Worm (Caenorhabditis elegans) whole organism, young adult: ENCODE measurements around the gene F25G6.1.

Experiments used
- B0019.2 ChIP-seq: fragments of 200-800 bp; sonication (Bioruptor generic); conservative IDR thresholded peaks from 2 replicates; pipeline ENCODE4 v1.3.6; 2022; ENCODE audit warnings: missing genetic modification reagents, missing genetic modification characterization, missing compliant biosample characterization
- B0261.1 ChIP-seq: sonication (generic microtip); optimal IDR thresholded peaks from 2 replicates; lab custom pipeline; 2016; ENCODE audit warnings: mild to moderate bottlenecking, missing genetic modification characterization, moderate library complexity, missing compliant biosample characterization
- B0336.3 ChIP-seq: fragments of 200-800 bp; sonication (Bioruptor generic); IDR thresholded peaks from 2 replicates; pipeline ENCODE4 v1.3.6; 2022; ENCODE audit warnings: missing genetic modification characterization, missing compliant biosample characterization
- C17E4.6 ChIP-seq: fragments of 200-800 bp; sonication (Bioruptor generic); IDR thresholded peaks from 2 replicates; pipeline ENCODE4 v1.3.6; 2022; ENCODE audit warnings: missing genetic modification reagents, missing genetic modification characterization, missing compliant biosample characterization
- F57A8.1 ChIP-seq: fragments of 200-800 bp; sonication (Bioruptor generic); optimal IDR thresholded peaks from 2 replicates; lab custom pipeline; 2018; ENCODE audit warnings: mild to moderate bottlenecking, missing genetic modification characterization, moderate library complexity, missing compliant biosample characterization
- T07F8.4 ChIP-seq: sonication (generic microtip); optimal IDR thresholded peaks from 2 replicates; lab custom pipeline; 2016; ENCODE audit warnings: mild to moderate bottlenecking, missing genetic modification characterization, moderate library complexity, missing compliant biosample characterization
- T26A5.8 ChIP-seq: sonication (generic microtip); optimal IDR thresholded peaks from 2 replicates; lab custom pipeline; 2016; ENCODE audit warnings: missing genetic modification characterization, missing compliant biosample characterization
- Y53F4B.3 ChIP-seq: fragments of 200-800 bp; sonication (Bioruptor generic); IDR thresholded peaks from 2 replicates; pipeline ENCODE4 v1.3.6; 2022; ENCODE audit warnings: missing genetic modification reagents, missing genetic modification characterization, missing compliant biosample characterization
- Y56A3A.18 ChIP-seq: fragments of 200-800 bp; sonication (Bioruptor generic); IDR thresholded peaks from 2 replicates; pipeline ENCODE4 v1.3.6; 2022; ENCODE audit warnings: missing genetic modification reagents, missing genetic modification characterization, missing compliant biosample characterization
- Y79H2A.3 ChIP-seq: fragments of 200-800 bp; sonication (Bioruptor generic); conservative IDR thresholded peaks from 2 replicates; pipeline ENCODE4 v1.3.6; 2022; ENCODE audit warnings: missing genetic modification reagents, missing genetic modification characterization, missing compliant biosample characterization
- ZK185.1 ChIP-seq: sonication (generic microtip); optimal IDR thresholded peaks from 2 replicates; lab custom pipeline; 2016; ENCODE audit warnings: mild to moderate bottlenecking, missing genetic modification characterization, missing compliant biosample characterization; ENCODE audit not compliant: poor library complexity, severe bottlenecking
- ama-1 ChIP-seq, 3 experiments: fragments of 150-350 bp in 1 of 3; sonication (generic microtip) in 2 of 3; optimal IDR thresholded peaks; 2 replicates each; lab custom pipeline; 2014 to 2018; ENCODE audit warnings: missing biosample characterization in 2 of 3, missing genetic modification characterization in 2 of 3, missing genetic modification reagents in 2 of 3
- atf-7 ChIP-seq: sonication (generic microtip); optimal IDR thresholded peaks from 2 replicates; lab custom pipeline; 2017; ENCODE audit warnings: mild to moderate bottlenecking, missing genetic modification characterization, missing compliant biosample characterization
- attf-5 ChIP-seq: fragments of 200-800 bp; sonication (Bioruptor generic); optimal IDR thresholded peaks from 2 replicates; lab custom pipeline; 2018; ENCODE audit warnings: mild to moderate bottlenecking, missing genetic modification characterization, missing compliant biosample characterization
- attf-6 ChIP-seq: fragments of 200-800 bp; sonication (Bioruptor generic); IDR thresholded peaks from 2 replicates; pipeline ENCODE4 v1.3.6; 2022; ENCODE audit warnings: missing genetic modification reagents, missing genetic modification characterization, missing compliant biosample characterization
- ccch-3 ChIP-seq: fragments of 200-800 bp; sonication (Bioruptor generic); optimal IDR thresholded peaks from 2 replicates; lab custom pipeline; 2018; ENCODE audit warnings: mild to moderate bottlenecking, missing genetic modification characterization, missing compliant biosample characterization
- cebp-1 ChIP-seq, 2 experiments: fragments of 200-800 bp in 1 of 2; sonication (Bioruptor generic) in 1 of 2; sonication (generic microtip) in 1 of 2; IDR thresholded peaks in 1 of 2; optimal IDR thresholded peaks in 1 of 2; 2 replicates each; pipeline versions ENCODE4 v1.3.6 to Lab custom; 2017 to 2022; ENCODE audit warnings: missing compliant biosample characterization in 2 of 2, missing genetic modification characterization in 2 of 2, mild to moderate bottlenecking in 1 of 2, missing genetic modification reagents in 1 of 2, moderate library complexity in 1 of 2
- ceh-100 ChIP-seq: fragments of 200-800 bp; sonication (Bioruptor generic); IDR thresholded peaks from 2 replicates; pipeline ENCODE4 v1.3.6; 2022; ENCODE audit warnings: missing genetic modification reagents, missing genetic modification characterization, missing compliant biosample characterization
- ceh-27 ChIP-seq: fragments of 200-800 bp; sonication (Bioruptor generic); optimal IDR thresholded peaks from 2 replicates; lab custom pipeline; 2018; ENCODE audit warnings: mild to moderate bottlenecking, missing genetic modification characterization, moderate library complexity, missing compliant biosample characterization
- ceh-40 ChIP-seq: fragments of 200-800 bp; sonication (Bioruptor generic); IDR thresholded peaks from 2 replicates; pipeline ENCODE4 v1.3.6; 2022; ENCODE audit warnings: missing genetic modification characterization, missing compliant biosample characterization
- ceh-79 ChIP-seq: sonication (generic microtip); optimal IDR thresholded peaks from 2 replicates; lab custom pipeline; 2017; ENCODE audit warnings: mild to moderate bottlenecking, missing genetic modification characterization, missing compliant biosample characterization
- die-1 ChIP-seq: sonication (generic microtip); optimal IDR thresholded peaks from 2 replicates; lab custom pipeline; 2016; ENCODE audit warnings: missing genotype, mild to moderate bottlenecking, missing genetic modification characterization, missing compliant biosample characterization
- dpl-1 ChIP-seq: fragments of 150-350 bp; optimal IDR thresholded peaks from 2 replicates; lab custom pipeline; 2014; ENCODE audit warnings: missing biosample characterization, missing genetic modification reagents, missing genetic modification characterization
- efl-1 ChIP-seq: fragments of 150-350 bp; optimal IDR thresholded peaks from 2 replicates; lab custom pipeline; 2014; ENCODE audit warnings: missing biosample characterization, missing genetic modification reagents, missing genetic modification characterization
- egl-44 ChIP-seq: fragments of 200-800 bp; sonication (Bioruptor generic); IDR thresholded peaks from 2 replicates; pipeline ENCODE4 v1.3.6; 2022; ENCODE audit warnings: missing genetic modification reagents, missing genetic modification characterization, missing compliant biosample characterization
- egrh-3 ChIP-seq: fragments of 200-800 bp; sonication (Bioruptor generic); IDR thresholded peaks from 2 replicates; pipeline ENCODE4 v1.3.6; 2022; ENCODE audit warnings: missing genetic modification reagents, missing genetic modification characterization, missing compliant biosample characterization
- ets-4 ChIP-seq: fragments of 200-800 bp; sonication (Bioruptor generic); optimal IDR thresholded peaks from 2 replicates; lab custom pipeline; 2018; ENCODE audit warnings: mild to moderate bottlenecking, missing genetic modification characterization, missing compliant biosample characterization
- fkh-3 ChIP-seq: sonication (generic microtip); optimal IDR thresholded peaks from 2 replicates; lab custom pipeline; 2016; ENCODE audit warnings: mild to moderate bottlenecking, missing genetic modification characterization, missing compliant biosample characterization
- lag-1 ChIP-seq: fragments of 200-800 bp; sonication (Bioruptor generic); IDR thresholded peaks from 2 replicates; pipeline ENCODE4 v1.3.6; 2022; ENCODE audit warnings: missing genetic modification reagents, missing genetic modification characterization, missing compliant biosample characterization
- lin-26 ChIP-seq: fragments of 200-800 bp; sonication (Bioruptor generic); IDR thresholded peaks from 2 replicates; pipeline ENCODE4 v1.3.6; 2022; ENCODE audit warnings: missing genetic modification reagents, missing genetic modification characterization, missing compliant biosample characterization
- lin-40 ChIP-seq: sonication (generic microtip); optimal IDR thresholded peaks from 2 replicates; lab custom pipeline; 2016; ENCODE audit warnings: missing genetic modification characterization, mild to moderate bottlenecking, missing compliant biosample characterization, missing genotype, missing genetic modification reagents
- lir-1 ChIP-seq: fragments of 200-800 bp; sonication (Bioruptor generic); conservative IDR thresholded peaks from 2 replicates; pipeline ENCODE4 v1.3.6; 2022; ENCODE audit warnings: missing genetic modification reagents, missing genetic modification characterization, missing compliant biosample characterization
- lsl-1 ChIP-seq: fragments of 200-800 bp; sonication (Bioruptor generic); optimal IDR thresholded peaks from 2 replicates; lab custom pipeline; 2018; ENCODE audit warnings: mild to moderate bottlenecking, missing genetic modification characterization, moderate library complexity, missing compliant biosample characterization
- madf-3 ChIP-seq: fragments of 200-800 bp; sonication (Bioruptor generic); IDR thresholded peaks from 2 replicates; pipeline ENCODE4 v1.3.6; 2022; ENCODE audit warnings: missing genetic modification reagents, missing genetic modification characterization, missing compliant biosample characterization
- mcd-1 ChIP-seq: fragments of 200-800 bp; sonication (Bioruptor generic); IDR thresholded peaks from 2 replicates; pipeline ENCODE4 v1.3.6; 2022; ENCODE audit warnings: missing genetic modification reagents, missing genetic modification characterization, missing compliant biosample characterization
- nhr-179 ChIP-seq: sonication (generic microtip); optimal IDR thresholded peaks from 2 replicates; lab custom pipeline; 2016; ENCODE audit warnings: mild to moderate bottlenecking, missing genetic modification characterization, missing compliant biosample characterization
- pha-4 ChIP-seq: fragments of 150-350 bp; sonication (generic microtip); optimal IDR thresholded peaks from 2 replicates; lab custom pipeline; 2014; ENCODE audit warnings: missing biosample characterization, missing genetic modification reagents, missing genetic modification characterization
- rec-8 ChIP-seq, 2 experiments: sonication (generic microtip); optimal IDR thresholded peaks; 2 replicates each; lab custom pipeline; 2016; ENCODE audit warnings: mild to moderate bottlenecking in 2 of 2, missing genetic modification characterization in 2 of 2, missing genetic modification reagents in 2 of 2, missing genotype in 2 of 2, missing biosample characterization in 1 of 2, missing compliant biosample characterization in 1 of 2, moderate library complexity in 1 of 2
- sdz-38 ChIP-seq: sonication (generic microtip); optimal IDR thresholded peaks from 2 replicates; lab custom pipeline; 2016; ENCODE audit warnings: missing genotype, missing genetic modification characterization, missing compliant biosample characterization
- snpc-4 ChIP-seq, 5 experiments: fragments of 150-350 bp in 1 of 5; sonication (generic microtip) in 4 of 5; optimal IDR thresholded peaks; 2 replicates each; lab custom pipeline; 2014 to 2018; ENCODE audit warnings: missing genetic modification characterization in 5 of 5, missing biosample characterization in 3 of 5, antibody characterized with exemption in 2 of 5, mild to moderate bottlenecking in 2 of 5, missing compliant biosample characterization in 2 of 5, missing genotype in 2 of 5, moderate library complexity in 2 of 5, missing genetic modification reagents in 1 of 5
- xnd-1 ChIP-seq: sonication (generic microtip); optimal IDR thresholded peaks from 2 replicates; lab custom pipeline; 2016; ENCODE audit warnings: missing genotype, missing genetic modification reagents, missing genetic modification characterization, missing compliant biosample characterization
- zfh-2 ChIP-seq: fragments of 200-800 bp; sonication (Bioruptor generic); conservative IDR thresholded peaks from 2 replicates; pipeline ENCODE4 v1.3.6; 2022; ENCODE audit warnings: missing genetic modification reagents, missing genetic modification characterization, missing compliant biosample characterization
- ztf-18 ChIP-seq: sonication (generic microtip); optimal IDR thresholded peaks from 2 replicates; lab custom pipeline; 2016; ENCODE audit warnings: missing genotype, mild to moderate bottlenecking, missing genetic modification characterization, missing compliant biosample characterization
- ztf-26 ChIP-seq: sonication (generic microtip); optimal IDR thresholded peaks from 2 replicates; lab custom pipeline; 2017; ENCODE audit warnings: missing genetic modification characterization, missing compliant biosample characterization
- ztf-28 ChIP-seq: fragments of 200-800 bp; sonication (Bioruptor generic); IDR thresholded peaks from 2 replicates; pipeline ENCODE4 v1.3.6; 2022; ENCODE audit warnings: missing genetic modification reagents, missing genetic modification characterization, missing compliant biosample characterization
- ztf-6 ChIP-seq: fragments of 200-800 bp; sonication (Bioruptor generic); IDR thresholded peaks from 2 replicates; pipeline ENCODE4 v1.3.6; 2022; ENCODE audit warnings: missing genetic modification reagents, missing genetic modification characterization, missing compliant biosample characterization

F25G6.1 gene

DNA sequence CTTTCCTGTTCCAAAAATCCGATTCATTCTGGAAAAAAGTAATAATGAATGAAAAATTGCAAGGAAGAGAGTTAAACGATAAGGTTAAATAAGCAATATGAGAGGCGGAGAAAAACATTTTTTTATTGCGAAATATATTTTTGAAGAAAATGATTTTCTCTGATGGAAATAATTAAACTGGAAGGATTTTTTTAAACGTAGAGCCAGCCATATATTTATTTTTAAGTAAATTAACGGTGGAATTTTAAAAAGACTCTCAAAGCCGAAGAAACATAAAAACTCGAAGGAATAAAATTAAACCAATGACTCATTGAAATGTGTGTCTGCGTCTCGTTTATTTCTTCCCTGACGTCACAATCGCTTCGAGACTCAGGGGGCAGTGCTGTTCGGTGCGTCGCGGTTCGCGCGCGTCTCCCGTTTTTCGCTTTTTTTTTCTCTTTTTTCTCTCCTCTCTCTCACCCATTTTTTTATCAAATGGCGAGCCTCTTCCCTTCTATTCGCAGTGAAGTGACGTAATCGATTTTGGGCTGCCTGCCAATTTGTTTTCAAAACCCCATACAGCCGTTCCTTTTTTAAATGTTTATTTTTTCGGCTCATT lies 31.3 kb downstream of the F25G6.1 start, which contains the start of gene vps-60 (continued):
- TF ChIP-seq B0261.1 (tag; lab: Kevin White, UChicago): no peak
- no peak for TF ChIP-seq nhr-179 (tag; lab: Kevin White, UChicago)
- no peak; the same call in 1 of the 2 replicates for TF ChIP-seq Y79H2A.3
- TF ChIP-seq mcd-1 (GFP tag; lab: Robert Waterston, UW): peak; percentile 82
- TF ChIP-seq atf-7 (tag; lab: Kevin White, UChicago): peak; percentile 95
- 0 out of 2 replicates have a peak, but pooled peaks have one; percentile 37 for TF ChIP-seq C17E4.6
- peak; percentile 39; the same call in 1 of the 2 replicates for TF ChIP-seq lir-1
- TF ChIP-seq ceh-100 (GFP tag; lab: Robert Waterston, UW): peak; percentile 57; the same call in 1 of the 2 replicates
- no peak for TF ChIP-seq attf-6 (GFP tag; lab: Robert Waterston, UW)
- TF ChIP-seq rec-8 (tag; optimal IDR thresholded peaks at IDR 0.05; lab: Kevin White, UChicago): no peak
- TF ChIP-seq ztf-26 (tag; lab: Kevin White, UChicago): peak; percentile 90
- TF ChIP-seq lin-40: peak; percentile 91
- no peak for TF ChIP-seq lag-1 (GFP tag; lab: Robert Waterston, UW)
- peak; percentile 73 for TF ChIP-seq cebp-1 (GFP tag; IDR thresholded peaks at IDR 0.05; lab: Robert Waterston, UW)
- peak; percentile 92 for TF ChIP-seq cebp-1 (tag; optimal IDR thresholded peaks at IDR 0.05; lab: Kevin White, UChicago)
- peak; percentile 59 for TF ChIP-seq egrh-3 (GFP tag; lab: Robert Waterston, UW)
- no peak for TF ChIP-seq sdz-38 (tag; lab: Kevin White, UChicago)
- no peak for TF ChIP-seq xnd-1 (tag; lab: Kevin White, UChicago)
- TF ChIP-seq ets-4: no peak
- TF ChIP-seq ceh-40 (GFP tag; lab: Robert Waterston, UW): no peak
- peak; percentile 55 for TF ChIP-seq lin-26 (GFP tag; lab: Robert Waterston, UW)
- TF ChIP-seq efl-1 (GFP tag; lab: Kevin White, UChicago): peak; percentile 67
- TF ChIP-seq T26A5.8 (tag; lab: Kevin White, UChicago): no peak
- TF ChIP-seq F57A8.1 (GFP tag; lab: Kevin White, UChicago): no peak
- TF ChIP-seq ceh-27 (GFP tag; lab: Kevin White, UChicago): peak; percentile 86
- TF ChIP-seq ZK185.1 (tag; lab: Kevin White, UChicago): peak; percentile 21
- TF ChIP-seq ztf-6 (GFP tag; lab: Robert Waterston, UW): no peak
- TF ChIP-seq fkh-3 (tag; lab: Kevin White, UChicago): no peak
- no peak for TF ChIP-seq T07F8.4
- TF ChIP-seq ceh-79 (tag; lab: Kevin White, UChicago): no peak
- TF ChIP-seq dpl-1: peak; percentile 70
- peak; percentile 97 for TF ChIP-seq attf-5 (GFP tag; lab: Kevin White, UChicago)
- peak; percentile 82 for TF ChIP-seq pha-4
- TF ChIP-seq ztf-28: no peak
- TF ChIP-seq ztf-18: peak; percentile 68
- TF ChIP-seq snpc-4 (GFP tag; optimal IDR thresholded peaks at IDR 0.05; lab: Kevin White, UChicago): peak; percentile 49
- peak; percentile 69 to 80 (median 76) for TF ChIP-seq snpc-4 (tag; optimal IDR thresholded peaks at IDR 0.05; lab: Kevin White, UChicago)
- no peak for TF ChIP-seq ccch-3 (GFP tag; lab: Kevin White, UChicago)
- TF ChIP-seq die-1 (tag; lab: Kevin White, UChicago): peak; percentile 41
- TF ChIP-seq madf-3 (GFP tag; lab: Robert Waterston, UW): peak; percentile 99
- TF ChIP-seq B0019.2 (GFP tag; lab: Robert Waterston, UW): no peak
- TF ChIP-seq ama-1 (optimal IDR thresholded peaks at IDR 0.05; lab: Kevin White, UChicago): no peak
- peak in 1 of 2 experiments; percentile 11 for TF ChIP-seq ama-1 (GFP tag; optimal IDR thresholded peaks at IDR 0.05; lab: Kevin White, UChicago)
- TF ChIP-seq B0336.3: peak; percentile 85
- TF ChIP-seq Y56A3A.18 (GFP tag; lab: Robert Waterston, UW): peak; percentile 70; the same call in 1 of the 2 replicates
- TF ChIP-seq egl-44 (GFP tag; lab: Robert Waterston, UW): peak; percentile 77
- peak; percentile 62 for TF ChIP-seq lsl-1
- peak; percentile 97 for TF ChIP-seq zfh-2
- no peak for TF ChIP-seq Y53F4B.3
